Worm (Caenorhabditis elegans) whole organism, L4 larva: Measurements from ENCODE around the gene T20D4.15.

Experiments used
- F10B5.3 ChIP-seq: sonication (generic microtip); optimal IDR thresholded peaks from 2 replicates; lab custom pipeline; 2016; ENCODE audit warnings: mild to moderate bottlenecking, missing genetic modification characterization, missing compliant biosample characterization
- F44E2.7 ChIP-seq: fragments of 200-800 bp; sonication (Bioruptor generic); IDR thresholded peaks from 2 replicates; pipeline ENCODE4 v2.1.2; 2022; ENCODE audit warnings: missing genetic modification characterization, missing compliant biosample characterization
- T26A8.4 ChIP-seq: fragments of 200-800 bp; sonication (Bioruptor generic); IDR thresholded peaks from 2 replicates; pipeline ENCODE4 v1.3.6; 2022; ENCODE audit warnings: missing genetic modification characterization, missing compliant biosample characterization
- Y105C5A.15 ChIP-seq: fragments of 200-800 bp; sonication (Bioruptor generic); IDR thresholded peaks from 2 replicates; pipeline ENCODE4 v1.3.6; 2022; ENCODE audit warnings: missing genetic modification characterization, missing compliant biosample characterization
- Y5F2A.4 ChIP-seq: fragments of 200-800 bp; sonication (Bioruptor generic); optimal IDR thresholded peaks from 2 replicates; lab custom pipeline; 2018; ENCODE audit warnings: mild to moderate bottlenecking, missing genetic modification characterization, missing compliant biosample characterization
- arid-1 ChIP-seq: fragments of 200-800 bp; sonication (Bioruptor generic); conservative IDR thresholded peaks from 2 replicates; pipeline ENCODE4 v1.3.6; 2022; ENCODE audit warnings: missing genetic modification reagents, missing genetic modification characterization, missing compliant biosample characterization
- ceh-20 ChIP-seq: fragments of 200-800 bp; sonication (Bioruptor generic); IDR thresholded peaks from 2 replicates; pipeline ENCODE4 v1.3.6; 2022; ENCODE audit warnings: missing genetic modification reagents, missing genetic modification characterization, missing compliant biosample characterization
- ceh-62 ChIP-seq: sonication (generic microtip); optimal IDR thresholded peaks from 2 replicates; lab custom pipeline; 2017; ENCODE audit warnings: missing biosample characterization, missing genetic modification characterization
- cey-2 ChIP-seq: sonication (generic microtip); optimal IDR thresholded peaks from 3 replicates; lab custom pipeline; 2017; ENCODE audit warnings: missing genetic modification characterization, mild to moderate bottlenecking, missing compliant biosample characterization, antibody characterized with exemption, borderline replicate concordance; ENCODE audit not compliant: insufficient read depth
- daf-12 ChIP-seq: fragments of 150-350 bp; optimal IDR thresholded peaks from 2 replicates; lab custom pipeline; 2014; ENCODE audit warnings: missing biosample characterization, missing genetic modification reagents, missing genetic modification characterization
- daf-16 ChIP-seq, 3 experiments: sonication (generic microtip); optimal IDR thresholded peaks; 2 replicates each; lab custom pipeline; 2016 to 2017; ENCODE audit warnings: missing genetic modification characterization in 3 of 3, missing genetic modification reagents in 3 of 3, mild to moderate bottlenecking in 2 of 3, missing compliant biosample characterization in 2 of 3, missing biosample characterization in 1 of 3, moderate library complexity in 1 of 3
- daf-19 ChIP-seq: fragments of 200-800 bp; sonication (Bioruptor generic); conservative IDR thresholded peaks from 2 replicates; pipeline ENCODE4 v1.3.6; 2022; ENCODE audit warnings: missing genetic modification characterization, missing compliant biosample characterization
- dmd-6 ChIP-seq: fragments of 200-800 bp; sonication (Bioruptor generic); IDR thresholded peaks from 2 replicates; pipeline ENCODE4 v1.3.6; 2022; ENCODE audit warnings: missing genetic modification reagents, missing genetic modification characterization, missing compliant biosample characterization
- dmd-8 ChIP-seq: fragments of 200-800 bp; sonication (Bioruptor generic); IDR thresholded peaks from 2 replicates; pipeline ENCODE4 v1.3.6; 2022; ENCODE audit warnings: missing genetic modification characterization, missing compliant biosample characterization
- dmd-9 ChIP-seq: fragments of 200-800 bp; sonication (Bioruptor generic); IDR thresholded peaks from 2 replicates; pipeline ENCODE4 v1.3.6; 2022; ENCODE audit warnings: missing genetic modification reagents, missing genetic modification characterization, missing compliant biosample characterization
- dve-1 ChIP-seq: sonication (generic microtip); optimal IDR thresholded peaks from 2 replicates; lab custom pipeline; 2017; ENCODE audit warnings: antibody characterized with exemption, mild to moderate bottlenecking, missing genetic modification characterization, missing compliant biosample characterization; ENCODE audit not compliant: insufficient read depth
- egl-43 ChIP-seq: fragments of 200-800 bp; sonication (Bioruptor generic); IDR thresholded peaks from 2 replicates; pipeline ENCODE4 v1.3.6; 2022; ENCODE audit warnings: missing genetic modification reagents, missing genetic modification characterization, missing compliant biosample characterization
- fkh-10 ChIP-seq: fragments of 150-350 bp; optimal IDR thresholded peaks from 2 replicates; lab custom pipeline; 2014; ENCODE audit warnings: missing biosample characterization, missing genetic modification reagents, missing genetic modification characterization
- fos-1 ChIP-seq: fragments of 150-350 bp; optimal IDR thresholded peaks from 2 replicates; lab custom pipeline; 2014; ENCODE audit warnings: missing biosample characterization, missing genetic modification characterization
- hif-1 ChIP-seq, 2 experiments: sonication (generic microtip); optimal IDR thresholded peaks; 2 replicates each; lab custom pipeline; 2016 to 2017; ENCODE audit warnings: missing compliant biosample characterization in 2 of 2, missing genetic modification characterization in 2 of 2, missing genetic modification reagents in 2 of 2, missing genotype in 2 of 2, mild to moderate bottlenecking in 1 of 2
- hlh-11 ChIP-seq: fragments of 200-800 bp; sonication (Bioruptor generic); optimal IDR thresholded peaks from 2 replicates; lab custom pipeline; 2018; ENCODE audit warnings: mild to moderate bottlenecking, missing genetic modification characterization, missing compliant biosample characterization
- hlh-30 ChIP-seq: sonication (generic microtip); optimal IDR thresholded peaks from 2 replicates; lab custom pipeline; 2017; ENCODE audit warnings: antibody characterized with exemption, mild to moderate bottlenecking, missing genetic modification characterization, missing compliant biosample characterization; ENCODE audit not compliant: insufficient read depth
- hmg-1.1 ChIP-seq: fragments of 200-800 bp; sonication (Bioruptor generic); IDR thresholded peaks from 2 replicates; pipeline ENCODE4 v1.3.6; 2022; ENCODE audit warnings: missing genetic modification reagents, missing genetic modification characterization, missing compliant biosample characterization
- lim-7 ChIP-seq: fragments of 200-800 bp; sonication (Bioruptor generic); IDR thresholded peaks from 2 replicates; pipeline ENCODE4 v1.3.6; 2022; ENCODE audit warnings: missing genetic modification characterization, missing compliant biosample characterization
- lin-1 ChIP-seq: fragments of 200-800 bp; sonication (Bioruptor generic); IDR thresholded peaks from 2 replicates; pipeline ENCODE4 v1.3.6; 2022; ENCODE audit warnings: missing genetic modification reagents, missing genetic modification characterization, missing compliant biosample characterization
- lin-15B ChIP-seq: fragments of 150-350 bp; sonication (generic microtip); optimal IDR thresholded peaks from 3 replicates; lab custom pipeline; 2014; ENCODE audit warnings: missing biosample characterization, missing genetic modification characterization
- lin-29 ChIP-seq: fragments of 200-800 bp; sonication (Bioruptor generic); IDR thresholded peaks from 2 replicates; pipeline ENCODE4 v1.3.6; 2022; ENCODE audit warnings: missing genetic modification reagents, missing genetic modification characterization, missing compliant biosample characterization
- lin-38 ChIP-seq: fragments of 200-800 bp; sonication (Bioruptor generic); IDR thresholded peaks from 2 replicates; pipeline ENCODE4 v1.3.6; 2022; ENCODE audit warnings: missing genetic modification reagents, missing genetic modification characterization, missing compliant biosample characterization
- lir-3 ChIP-seq: sonication (generic microtip); optimal IDR thresholded peaks from 2 replicates; lab custom pipeline; 2016; ENCODE audit warnings: mild to moderate bottlenecking, missing genetic modification characterization, missing compliant biosample characterization
- mdl-1 ChIP-seq, 2 experiments: fragments of 150-350 bp in 1 of 2; sonication (generic microtip) in 1 of 2; optimal IDR thresholded peaks; 2 replicates each; lab custom pipeline; 2014 to 2017; ENCODE audit warnings: missing biosample characterization in 2 of 2, missing genetic modification characterization in 2 of 2
- mes-2 ChIP-seq: sonication (generic microtip); optimal IDR thresholded peaks from 2 replicates; lab custom pipeline; 2016; ENCODE audit warnings: missing genotype, mild to moderate bottlenecking, missing genetic modification characterization, missing compliant biosample characterization; ENCODE audit not compliant: poor library complexity, severe bottlenecking
- mxl-3 ChIP-seq: fragments of 200-800 bp; sonication (Bioruptor generic); optimal IDR thresholded peaks from 2 replicates; lab custom pipeline; 2018; ENCODE audit warnings: mild to moderate bottlenecking, missing genetic modification characterization, missing compliant biosample characterization
- nhr-25 ChIP-seq: sonication (generic microtip); optimal IDR thresholded peaks from 2 replicates; lab custom pipeline; 2017; ENCODE audit warnings: missing genetic modification characterization, mild to moderate bottlenecking, missing compliant biosample characterization, antibody characterized with exemption, moderate library complexity, borderline replicate concordance; ENCODE audit not compliant: insufficient read depth
- nhr-28 ChIP-seq: fragments of 150-350 bp; optimal IDR thresholded peaks from 2 replicates; lab custom pipeline; 2014; ENCODE audit warnings: missing biosample characterization, missing genetic modification characterization
- nhr-42 ChIP-seq: fragments of 200-800 bp; sonication (Bioruptor generic); IDR thresholded peaks from 2 replicates; pipeline ENCODE4 v1.3.6; 2022; ENCODE audit warnings: missing genetic modification characterization, missing compliant biosample characterization
- nhr-6 ChIP-seq: fragments of 150-350 bp; optimal IDR thresholded peaks from 2 replicates; lab custom pipeline; 2014; ENCODE audit warnings: missing biosample characterization, missing genetic modification characterization
- nhr-77 ChIP-seq: fragments of 150-350 bp; optimal IDR thresholded peaks from 2 replicates; lab custom pipeline; 2014; ENCODE audit warnings: missing biosample characterization, missing genetic modification characterization
- pha-4 ChIP-seq, 2 experiments: fragments of 150-350 bp in 1 of 2; fragments of 200-800 bp in 1 of 2; sonication (Bioruptor generic) in 1 of 2; IDR thresholded peaks in 1 of 2; optimal IDR thresholded peaks in 1 of 2; 2 replicates each; pipeline versions ENCODE4 v1.3.6 to Lab custom; 2014 to 2022; ENCODE audit warnings: missing genetic modification characterization in 2 of 2, missing genetic modification reagents in 2 of 2, missing biosample characterization in 1 of 2, missing compliant biosample characterization in 1 of 2
- php-3 ChIP-seq: fragments of 200-800 bp; sonication (Bioruptor generic); IDR thresholded peaks from 2 replicates; pipeline ENCODE4 v1.3.6; 2022; ENCODE audit warnings: missing genetic modification reagents, missing genetic modification characterization, missing compliant biosample characterization
- pqm-1 ChIP-seq: sonication (generic microtip); optimal IDR thresholded peaks from 2 replicates; lab custom pipeline; 2017; ENCODE audit warnings: missing biosample characterization, missing genetic modification characterization
- set-16 ChIP-seq: fragments of 200-800 bp; sonication (Bioruptor generic); IDR thresholded peaks from 2 replicates; pipeline ENCODE4 v1.3.6; 2022; ENCODE audit warnings: missing genetic modification reagents, missing genetic modification characterization, missing compliant biosample characterization
- snpc-1.2 ChIP-seq: fragments of 200-800 bp; sonication (Bioruptor generic); IDR thresholded peaks from 2 replicates; pipeline ENCODE4 v1.3.6; 2022; ENCODE audit warnings: missing genetic modification reagents, missing genetic modification characterization, missing compliant biosample characterization
- spr-3 ChIP-seq: fragments of 200-800 bp; sonication (Bioruptor generic); optimal IDR thresholded peaks from 2 replicates; lab custom pipeline; 2018; ENCODE audit warnings: mild to moderate bottlenecking, missing genetic modification characterization, missing compliant biosample characterization
- unc-130 ChIP-seq: sonication (generic microtip); optimal IDR thresholded peaks from 2 replicates; lab custom pipeline; 2016; ENCODE audit warnings: missing genetic modification reagents, missing genetic modification characterization, missing compliant biosample characterization
- vab-7 ChIP-seq: fragments of 200-800 bp; sonication (Bioruptor generic); IDR thresholded peaks from 2 replicates; pipeline ENCODE4 v1.3.6; 2022; ENCODE audit warnings: missing genetic modification reagents, missing genetic modification characterization, missing compliant biosample characterization
- zag-1 ChIP-seq: fragments of 150-350 bp; optimal IDR thresholded peaks from 2 replicates; lab custom pipeline; 2014; ENCODE audit warnings: missing biosample characterization, missing genetic modification characterization
- zip-11 ChIP-seq: fragments of 200-800 bp; sonication (Bioruptor generic); IDR thresholded peaks from 2 replicates; pipeline ENCODE4 v1.3.6; 2022; ENCODE audit warnings: missing genetic modification characterization, missing compliant biosample characterization

The T20D4.15 gene

ce11 chrV:3391005-3391404, 3.5 kb downstream of the T20D4.15 start (continued):
- TF ChIP-seq nhr-42 (GFP tag; lab: Robert Waterston, UW): no peak
- peak; percentile 44; the same call in 1 of the 2 replicates for TF ChIP-seq T26A8.4 (GFP tag; lab: Robert Waterston, UW)
- peak; percentile 91 for TF ChIP-seq nhr-25
- TF ChIP-seq dmd-8 (GFP tag; lab: Robert Waterston, UW): no peak
- TF ChIP-seq hlh-11 (tag; lab: Kevin White, UChicago): peak; percentile 93
- peak; percentile 43 to 80 for TF ChIP-seq mdl-1 (tag; optimal IDR thresholded peaks at IDR 0.05; lab: Kevin White, UChicago)

DNA sequence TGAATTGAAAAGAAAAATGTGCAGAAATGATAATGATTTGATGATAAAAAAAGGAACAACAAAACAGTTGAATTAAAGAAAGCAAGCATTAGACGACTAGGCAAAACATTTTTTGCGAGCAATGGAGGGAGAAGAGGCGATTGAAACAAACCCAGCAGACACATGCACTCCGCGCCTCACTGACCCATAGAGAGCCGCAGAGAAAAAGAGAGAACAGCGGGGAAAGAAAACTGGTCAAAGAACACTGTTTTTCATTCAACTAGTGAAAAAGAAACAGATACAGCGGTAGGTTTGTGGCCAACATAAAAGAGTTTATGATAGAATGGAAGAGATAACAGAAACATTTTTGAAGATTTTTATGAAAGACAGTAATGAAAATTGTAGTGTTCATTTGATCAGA, 6.2 kb downstream of the T20D4.15 start:
- TF ChIP-seq vab-7 (no peak), set-16 (no peak), zip-11 (GFP tag; lab: Robert Waterston, UW) (no peak), F44E2.7 (GFP tag; lab: Robert Waterston, UW) (no peak), zag-1 (no peak), lir-3 (no peak), pqm-1 (peak; percentile 1), cey-2 (tag; lab: Kevin White, UChicago) (no peak), F10B5.3 (tag; lab: Kevin White, UChicago) (no peak), dmd-6 (peak; percentile 81), lim-7 (GFP tag; lab: Robert Waterston, UW) (no peak), mxl-3 (GFP tag; lab: Kevin White, UChicago) (peak; percentile 59), dve-1 (tag; lab: Kevin White, UChicago) (no peak), hif-1 (tag; optimal IDR thresholded peaks at IDR 0.05; lab: Kevin White, UChicago) (no peak), ceh-20 (GFP tag; lab: Robert Waterston, UW) (no peak), dmd-9 (GFP tag; lab: Robert Waterston, UW) (no peak), lin-1 (peak; percentile 25; the same call in 1 of the 2 replicates), mes-2 (tag; lab: Kevin White, UChicago) (peak; percentile 40), lin-29 (GFP tag; lab: Robert Waterston, UW) (no peak), hmg-1.1 (GFP tag; lab: Robert Waterston, UW) (peak; percentile 42; the same call in 1 of the 2 replicates), Y105C5A.15 (no peak), ceh-62 (tag; lab: Kevin White, UChicago) (no peak), fkh-10 (GFP tag; lab: Kevin White, UChicago) (no peak), daf-12 (tag; lab: Kevin White, UChicago) (no peak), hlh-11 (tag; lab: Kevin White, UChicago) (peak; percentile 82), mdl-1 (tag; optimal IDR thresholded peaks at IDR 0.05; lab: Kevin White, UChicago) (peak; percentile 62 to 73), fos-1 (tag; lab: Kevin White, UChicago) (no peak), nhr-28 (tag; lab: Kevin White, UChicago) (peak; percentile 90), egl-43 (GFP tag; lab: Robert Waterston, UW) (no peak), hlh-30 (tag; lab: Kevin White, UChicago) (peak; percentile 57), lin-38 (GFP tag; lab: Robert Waterston, UW) (no peak), daf-16 (GFP tag; optimal IDR thresholded peaks at IDR 0.05; lab: Kevin White, UChicago) (peak in 1 of 2 experiments; percentile 36), daf-16 (tag; optimal IDR thresholded peaks at IDR 0.05; lab: Kevin White, UChicago) (peak; percentile 63), unc-130 (GFP tag; lab: Kevin White, UChicago) (no peak), snpc-1.2 (GFP tag; lab: Robert Waterston, UW) (no peak), nhr-6 (no peak), nhr-77 (tag; lab: Kevin White, UChicago) (peak; percentile 54), pha-4 (GFP tag; IDR thresholded peaks at IDR 0.05; lab: Robert Waterston, UW) (no peak), pha-4 (tag; optimal IDR thresholded peaks at IDR 0.05; lab: Kevin White, UChicago) (peak; percentile 40), spr-3 (GFP tag; lab: Kevin White, UChicago) (no peak), arid-1 (GFP tag; lab: Robert Waterston, UW) (no peak), daf-19 (GFP tag; lab: Robert Waterston, UW) (no peak), Y5F2A.4 (GFP tag; lab: Kevin White, UChicago) (no peak), php-3 (GFP tag; lab: Robert Waterston, UW) (0 out of 2 replicates have a peak, but pooled peaks have one; percentile 42), lin-15B (tag; lab: Kevin White, UChicago) (no peak)
